Fruit fly (Drosophila melanogaster) whole organism, embryonic: ENCODE results near the gene CG7379.

Experiments used
- Atf3 ChIP-seq: fragments of 200-800 bp; sonication (Bioruptor generic); optimal IDR thresholded peaks from 3 replicates; lab custom pipeline; 2016; ENCODE audit warnings: missing biosample characterization, missing genetic modification characterization
- Awh ChIP-seq: fragments of 200-800 bp; sonication (Bioruptor generic); IDR thresholded peaks from 2 replicates; pipeline ENCODE4, ENCODE4 v1.3.6; 2022; ENCODE audit warnings: missing biosample characterization, missing genetic modification characterization
- CG10654 ChIP-seq: fragments of 200-800 bp; sonication (Bioruptor generic); optimal IDR thresholded peaks from 2 replicates; lab custom pipeline; 2016; ENCODE audit warnings: missing biosample characterization, missing genetic modification characterization
- CG12236 ChIP-seq: fragments of 200-800 bp; sonication (Bioruptor generic); optimal IDR thresholded peaks from 2 replicates; lab custom pipeline; 2016; ENCODE audit warnings: missing biosample characterization, missing genetic modification characterization
- CG13424 ChIP-seq: fragments of 200-800 bp; sonication (Bioruptor generic); optimal IDR thresholded peaks from 2 replicates; lab custom pipeline; 2019; ENCODE audit warnings: missing biosample characterization, mild to moderate bottlenecking, missing genetic modification characterization, moderate library complexity
- CG14441 ChIP-seq: fragments of 200-800 bp; sonication (Bioruptor generic); IDR thresholded peaks from 2 replicates; pipeline ENCODE4 v1.3.6; 2022; ENCODE audit warnings: missing biosample characterization, missing genetic modification characterization
- CG15073 ChIP-seq: fragments of 200-800 bp; sonication (Bioruptor generic); optimal IDR thresholded peaks from 2 replicates; lab custom pipeline; 2016; ENCODE audit warnings: missing biosample characterization, missing genetic modification characterization
- CG16813 ChIP-seq: fragments of 200-800 bp; sonication (Bioruptor generic); IDR thresholded peaks from 3 replicates; pipeline ENCODE4 v1.3.6; 2022; ENCODE audit warnings: missing biosample characterization, missing genetic modification characterization; ENCODE audit not compliant: partially characterized antibody
- CG17568 ChIP-seq: fragments of 200-800 bp; sonication (Bioruptor generic); optimal IDR thresholded peaks from 2 replicates; lab custom pipeline; 2018; ENCODE audit warnings: missing biosample characterization, mild to moderate bottlenecking, missing genetic modification characterization, moderate library complexity
- CG1792 ChIP-seq: fragments of 200-800 bp; sonication (Bioruptor generic); optimal IDR thresholded peaks from 2 replicates; lab custom pipeline; 2016; ENCODE audit warnings: missing biosample characterization, missing genetic modification characterization
- CG2678 ChIP-seq: fragments of 200-800 bp; sonication (Bioruptor generic); optimal IDR thresholded peaks from 3 replicates; lab custom pipeline; 2019; ENCODE audit warnings: missing biosample characterization, mild to moderate bottlenecking, missing genetic modification characterization, moderate library complexity
- CG33213 ChIP-seq: fragments of 200-800 bp; sonication (Bioruptor generic); optimal IDR thresholded peaks from 3 replicates; lab custom pipeline; 2016; ENCODE audit warnings: missing biosample characterization, missing genetic modification characterization
- CG34224 ChIP-seq: fragments of 200-800 bp; sonication (Bioruptor generic); IDR thresholded peaks from 3 replicates; pipeline ENCODE4 v1.3.6; 2022; ENCODE audit warnings: missing biosample characterization, missing genetic modification characterization; ENCODE audit not compliant: partially characterized antibody
- CG4282 ChIP-seq: fragments of 200-800 bp; sonication (Bioruptor generic); optimal IDR thresholded peaks from 2 replicates; lab custom pipeline; 2016; ENCODE audit warnings: missing biosample characterization, missing genetic modification characterization
- CG4404 ChIP-seq: fragments of 200-800 bp; sonication (Bioruptor generic); IDR thresholded peaks from 2 replicates; pipeline ENCODE4 v1.3.6; 2022; ENCODE audit warnings: missing biosample characterization, missing genetic modification characterization
- CG4424 ChIP-seq: fragments of 200-800 bp; sonication (Bioruptor generic); optimal IDR thresholded peaks from 3 replicates; lab custom pipeline; 2016; ENCODE audit warnings: missing biosample characterization, missing genetic modification characterization
- CG6272 ChIP-seq: fragments of 200-800 bp; sonication (Bioruptor generic); IDR thresholded peaks from 2 replicates; pipeline ENCODE4 v1.3.6; 2022; ENCODE audit warnings: missing biosample characterization, missing genetic modification characterization
- CG8924 ChIP-seq: fragments of 200-800 bp; optimal IDR thresholded peaks from 3 replicates; lab custom pipeline; 2019; ENCODE audit warnings: missing biosample characterization, mild to moderate bottlenecking, missing genetic modification characterization, moderate library complexity
- E2f2 ChIP-seq: fragments of 200-800 bp; sonication (Bioruptor generic); IDR thresholded peaks from 2 replicates; pipeline ENCODE4 v1.3.6; 2022; ENCODE audit warnings: missing biosample characterization, missing genetic modification characterization
- ERR ChIP-seq: fragments of 200-800 bp; sonication (Bioruptor generic); optimal IDR thresholded peaks from 2 replicates; lab custom pipeline; 2016; ENCODE audit warnings: missing biosample characterization, missing genetic modification characterization
- Kr ChIP-seq: fragments of 200-800 bp; sonication (Bioruptor generic); optimal IDR thresholded peaks from 2 replicates; lab custom pipeline; 2017; ENCODE audit warnings: missing biosample characterization, mild to moderate bottlenecking, missing genetic modification characterization
- MESR4 ChIP-seq: fragments of 200-800 bp; sonication (Bioruptor generic); optimal IDR thresholded peaks from 2 replicates; lab custom pipeline; 2018; ENCODE audit warnings: missing biosample characterization, mild to moderate bottlenecking, missing genetic modification characterization, moderate library complexity
- Mrtf ChIP-seq: fragments of 200-800 bp; sonication (Bioruptor generic); IDR thresholded peaks from 3 replicates; pipeline ENCODE4 v1.3.6; 2022; ENCODE audit warnings: missing biosample characterization, missing genetic modification characterization
- TFAM ChIP-seq: fragments of 200-800 bp; sonication (Bioruptor generic); optimal IDR thresholded peaks from 2 replicates; lab custom pipeline; 2017; ENCODE audit warnings: missing biosample characterization, missing genetic modification characterization, inconsistent platforms
- amos ChIP-seq: fragments of 200-800 bp; sonication (Bioruptor generic); IDR thresholded peaks from 2 replicates; pipeline ENCODE4 v1.3.6; 2022; ENCODE audit warnings: missing biosample characterization, missing genetic modification characterization; ENCODE audit not compliant: partially characterized antibody
- ato ChIP-seq: fragments of 200-800 bp; sonication (Bioruptor generic); IDR thresholded peaks from 2 replicates; pipeline ENCODE4 v1.3.6; 2022; ENCODE audit warnings: missing biosample characterization, missing genetic modification characterization; ENCODE audit not compliant: partially characterized antibody
- cas ChIP-seq: fragments of 200-800 bp; sonication (Bioruptor generic); IDR thresholded peaks from 2 replicates; pipeline ENCODE4 v1.3.6; 2022; ENCODE audit warnings: missing biosample characterization, missing genetic modification characterization
- caup ChIP-seq: fragments of 200-800 bp; sonication (Bioruptor generic); optimal IDR thresholded peaks from 3 replicates; lab custom pipeline; 2017; ENCODE audit warnings: missing biosample characterization, mild to moderate bottlenecking, missing genetic modification characterization, moderate library complexity; ENCODE audit not compliant: severe bottlenecking
- chif ChIP-seq, 2 experiments: fragments of 200-800 bp; sonication (Bioruptor generic); optimal IDR thresholded peaks; 3 replicates each; lab custom pipeline; 2016; ENCODE audit warnings: missing biosample characterization in 2 of 2, missing genetic modification characterization in 2 of 2
- dimm ChIP-seq: fragments of 200-800 bp; sonication (Bioruptor generic); IDR thresholded peaks from 2 replicates; pipeline ENCODE4 v1.3.6; 2022; ENCODE audit warnings: missing biosample characterization, missing genetic modification characterization
- dmrt11E ChIP-seq: fragments of 200-800 bp; sonication (Bioruptor generic); optimal IDR thresholded peaks from 3 replicates; lab custom pipeline; 2018; ENCODE audit warnings: missing biosample characterization, mild to moderate bottlenecking, missing genetic modification characterization, moderate library complexity
- exex ChIP-seq: fragments of 200-800 bp; sonication (Bioruptor generic); optimal IDR thresholded peaks from 4 replicates; lab custom pipeline; 2018; ENCODE audit warnings: missing biosample characterization, mild to moderate bottlenecking, missing genetic modification characterization, moderate library complexity
- grn ChIP-seq: fragments of 200-800 bp; sonication (Bioruptor generic); optimal IDR thresholded peaks from 3 replicates; lab custom pipeline; 2017; ENCODE audit warnings: missing biosample characterization, missing genetic modification characterization
- lab ChIP-seq: fragments of 200-800 bp; sonication (Bioruptor generic); optimal IDR thresholded peaks from 3 replicates; lab custom pipeline; 2017; ENCODE audit warnings: missing biosample characterization, missing genetic modification characterization, mild to moderate bottlenecking, moderate library complexity, missing genetic modification reagents
- lov ChIP-seq, 2 experiments: fragments of 200-800 bp in 1 of 2; fragments of >200 bp in 1 of 2; sonication (Bioruptor generic) in 1 of 2; IDR thresholded peaks in 1 of 2; optimal IDR thresholded peaks in 1 of 2; 2 replicates in 1 of 2; 3 replicates in 1 of 2; pipeline versions ENCODE4 v1.3.6 to Lab custom; 2017 to 2022; ENCODE audit warnings: missing biosample characterization in 1 of 2, missing genetic modification characterization in 1 of 2
- org-1 ChIP-seq: fragments of 200-800 bp; sonication (Bioruptor generic); optimal IDR thresholded peaks from 2 replicates; lab custom pipeline; 2017; ENCODE audit warnings: missing biosample characterization, missing genetic modification characterization
- pros ChIP-seq: fragments of 200-800 bp; sonication (Bioruptor generic); optimal IDR thresholded peaks from 3 replicates; lab custom pipeline; 2019; ENCODE audit warnings: missing biosample characterization, mild to moderate bottlenecking, missing genetic modification characterization, moderate library complexity
- rib ChIP-seq: fragments of 200-800 bp; sonication (Bioruptor generic); IDR thresholded peaks from 2 replicates; pipeline ENCODE4 v1.3.6; 2022; ENCODE audit warnings: missing biosample characterization, missing genetic modification characterization
- ro ChIP-seq: fragments of 200-800 bp; sonication (Bioruptor generic); IDR thresholded peaks from 2 replicates; pipeline ENCODE4 v1.3.6; 2022; ENCODE audit warnings: missing biosample characterization, missing genetic modification characterization
- row ChIP-seq: fragments of 200-800 bp; sonication (Bioruptor generic); IDR thresholded peaks from 3 replicates; pipeline ENCODE4 v1.3.6; 2022; ENCODE audit warnings: missing biosample characterization, missing genetic modification characterization
- sens ChIP-seq: fragments of 200-800 bp; sonication (Bioruptor generic); peaks from one replicate; lab custom pipeline; 2016; ENCODE audit warnings: missing biosample characterization, missing genetic modification characterization
- sens-2 ChIP-seq: fragments of 200-800 bp; sonication (Bioruptor generic); IDR thresholded peaks from 2 replicates; pipeline ENCODE4 v1.3.6; 2022; ENCODE audit warnings: missing biosample characterization, missing genetic modification characterization
- sisA ChIP-seq: fragments of 200-800 bp; sonication (Bioruptor generic); IDR thresholded peaks from 2 replicates; pipeline ENCODE4 v1.3.6; 2022; ENCODE audit warnings: missing biosample characterization, missing genetic modification characterization
- twi ChIP-seq: fragments of 200-800 bp; optimal IDR thresholded peaks from 2 replicates; lab custom pipeline; 2019; ENCODE audit warnings: missing biosample characterization, mild to moderate bottlenecking, missing genetic modification characterization, moderate library complexity
- tx ChIP-seq: fragments of 200-800 bp; sonication (Bioruptor generic); optimal IDR thresholded peaks from 2 replicates; lab custom pipeline; 2016; ENCODE audit warnings: missing biosample characterization, missing genetic modification characterization
- vnd ChIP-seq: fragments of 200-800 bp; sonication (Bioruptor generic); IDR thresholded peaks from 3 replicates; pipeline ENCODE4 v1.3.6; 2022; ENCODE audit warnings: missing biosample characterization, missing genetic modification characterization; ENCODE audit not compliant: partially characterized antibody
- zen2 ChIP-seq: fragments of 200-800 bp; sonication (Bioruptor generic); IDR thresholded peaks from 3 replicates; pipeline ENCODE4 v1.3.6; 2022; ENCODE audit warnings: missing biosample characterization, missing genetic modification characterization; ENCODE audit not compliant: partially characterized antibody

CG7379 gene

DNA sequence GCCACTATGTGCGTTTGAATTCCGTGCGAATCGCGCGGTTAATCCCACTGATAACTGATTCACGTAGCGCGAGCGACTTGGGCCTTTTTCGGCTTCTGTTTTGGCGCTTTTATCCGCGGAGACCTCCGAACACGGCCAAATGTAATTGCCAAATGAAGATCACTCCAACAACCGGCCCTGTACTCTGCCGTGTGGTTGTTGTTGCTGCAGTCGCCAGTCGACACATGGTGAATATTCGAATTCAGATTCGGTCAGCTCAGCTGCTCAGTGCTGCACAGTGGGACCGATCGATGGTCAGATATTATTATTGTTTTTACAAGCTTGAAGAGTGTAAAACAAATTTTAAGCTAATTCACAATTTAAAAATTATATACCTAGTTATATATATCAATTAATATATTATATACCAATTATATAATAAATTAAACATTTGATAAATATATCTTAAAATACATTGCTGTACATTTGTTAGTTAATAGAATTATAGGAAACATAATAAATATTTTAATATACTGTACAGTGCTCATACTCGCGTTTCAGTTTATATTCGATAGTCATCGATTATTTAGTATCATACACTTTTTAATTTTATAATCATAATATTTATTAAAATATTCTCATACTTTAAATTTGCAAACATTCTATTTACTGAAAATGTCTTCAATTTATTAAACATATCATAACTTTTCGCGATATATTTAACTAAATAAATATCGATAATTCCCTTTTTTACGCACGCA is 3.6 kb downstream of the CG7379 start, which contains the start of gene CG43102 (continued):
- TF ChIP-seq CG2678 (peak; percentile 79), vnd (GFP tag; lab: Robert Waterston, UW) (peak; percentile 69), CG13424 (peak; percentile 70), chif (GFP tag; optimal IDR thresholded peaks at IDR 0.05; lab: Kevin White, UChicago) (peak in 1 of 2 experiments; percentile 0), CG8924 (tag; lab: Kevin White, UChicago) (peak; percentile 82), Atf3 (peak; percentile 46), Awh (GFP tag; lab: Robert Waterston, UW) (peak; percentile 73), tx (GFP tag; lab: Kevin White, UChicago) (no peak), E2f2 (peak; percentile 70), CG15073 (no peak), dmrt11E (tag; lab: Kevin White, UChicago) (peak; percentile 7), CG4424 (GFP tag; lab: Kevin White, UChicago) (peak; percentile 67), CG4404 (GFP tag; lab: Robert Waterston, UW) (peak; percentile 21; the same call in 1 of the 2 replicates), CG10654 (GFP tag; lab: Kevin White, UChicago) (peak; percentile 59), CG17568 (GFP tag; lab: Kevin White, UChicago) (peak; percentile 33), ato (GFP tag; lab: Robert Waterston, UW) (peak; percentile 56; the same call in 1 of the 2 replicates), cas (GFP tag; lab: Robert Waterston, UW) (0 out of 2 replicates have a peak, but pooled peaks have one; percentile 53), sisA (GFP tag; lab: Robert Waterston, UW) (peak; percentile 60), row (GFP tag; lab: Robert Waterston, UW) (peak; percentile 73), CG14441 (peak; percentile 73), ro (GFP tag; lab: Robert Waterston, UW) (no peak), sens-2 (peak; percentile 37; the same call in 1 of the 2 replicates), dimm (GFP tag; lab: Robert Waterston, UW) (no peak), sens (GFP tag; lab: Kevin White, UChicago) (peak; percentile 88), MESR4 (peak; percentile 31), zen2 (GFP tag; lab: Robert Waterston, UW) (no peak; the same call in 2 of the 3 replicates), CG33213 (GFP tag; lab: Kevin White, UChicago) (peak; percentile 49), lab (GFP tag; lab: Kevin White, UChicago) (peak; percentile 73), CG1792 (GFP tag; lab: Kevin White, UChicago) (no peak), TFAM (GFP tag; lab: Kevin White, UChicago) (no peak), rib (no peak; the same call in none of the 2 replicates), caup (peak; percentile 53), Kr (no peak), CG4282 (GFP tag; lab: Kevin White, UChicago) (peak; percentile 24), CG34224 (GFP tag; lab: Robert Waterston, UW) (peak; percentile 51), amos (GFP tag; lab: Robert Waterston, UW) (peak; percentile 66), ERR (GFP tag; lab: Kevin White, UChicago) (peak; percentile 59), CG12236 (no peak), CG16813 (GFP tag; lab: Robert Waterston, UW) (peak; percentile 71), grn (GFP tag; lab: Kevin White, UChicago) (no peak), pros (GFP tag; lab: Kevin White, UChicago) (no peak), twi (tag; lab: Kevin White, UChicago) (peak; percentile 77), org-1 (GFP tag; lab: Kevin White, UChicago) (peak; percentile 17), exex (tag; lab: Kevin White, UChicago) (peak; percentile 36), Mrtf (GFP tag; lab: Robert Waterston, UW) (peak; percentile 66; the same call in 2 of the 3 replicates), lov (optimal IDR thresholded peaks at IDR 0.05; lab: Kevin White, UChicago) (no peak), lov (GFP tag; IDR thresholded peaks at IDR 0.05; lab: Robert Waterston, UW) (0 out of 3 replicates have a peak, but pooled peaks have one; percentile 41), CG6272 (peak; percentile 29)
